Fruit fly (Drosophila melanogaster) Kc167 (cell line): ENCODE data around the gene CG18132.

Experiments
- Myc ChIP-seq: fragments of >200 bp; optimal IDR thresholded peaks from 2 replicates; lab custom pipeline; 2017; ENCODE audit warnings: missing external identifiers
- ttk ChIP-seq: sonication (Bioruptor generic); optimal IDR thresholded peaks from 2 replicates; lab custom pipeline; 2017; ENCODE audit warnings: missing external identifiers

DNA sequence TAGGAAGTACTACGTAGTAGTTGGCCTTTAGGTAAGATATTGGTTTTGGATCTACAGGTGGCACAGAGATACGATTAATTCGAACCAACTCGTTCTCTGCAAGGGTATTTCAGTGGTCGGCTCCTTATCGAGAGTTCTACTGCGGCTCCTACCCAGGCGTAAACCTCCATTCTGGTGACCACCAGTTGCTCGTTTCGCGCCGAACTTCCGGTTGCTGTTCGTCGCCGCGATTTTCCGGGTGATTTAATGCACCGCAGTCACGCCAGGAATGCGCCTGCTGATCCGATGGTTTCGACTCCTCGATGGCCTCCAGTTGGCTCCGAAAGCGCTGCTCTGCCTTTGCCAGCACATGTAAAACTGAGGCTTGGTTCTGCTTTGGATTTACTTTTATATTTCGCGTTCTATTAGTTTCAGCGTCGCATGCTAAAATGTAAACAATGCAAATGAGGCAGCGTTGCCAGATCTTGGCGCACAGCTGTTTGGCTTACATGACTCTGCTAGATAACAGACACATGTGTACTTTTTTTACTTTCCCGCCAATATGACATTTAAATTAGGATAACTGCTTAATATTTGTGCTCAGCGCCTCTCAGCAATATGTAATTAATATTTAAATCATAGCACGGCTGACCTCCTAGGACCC lies 14.7 kb downstream of the CG18132 start, which contains the start of gene CG7420:
- TF ChIP-seq ttk (lab: Kevin White, UChicago) (no peak), Myc (lab: Kevin White, UChicago) (no peak)
